Worm (Caenorhabditis elegans) whole organism, late embryonic: ENCODE data around the gene C46F11.4.

Source experiments
- C08G9.2 ChIP-seq: sonication (generic microtip); optimal IDR thresholded peaks from 2 replicates; lab custom pipeline; 2016; ENCODE audit warnings: mild to moderate bottlenecking, missing genetic modification characterization, moderate library complexity, missing compliant biosample characterization
- K09A11.1 ChIP-seq: sonication (generic microtip); optimal IDR thresholded peaks from 2 replicates; lab custom pipeline; 2017; ENCODE audit warnings: antibody characterized with exemption, mild to moderate bottlenecking, missing genetic modification characterization, missing compliant biosample characterization; ENCODE audit not compliant: insufficient read depth
- T23F11.4 ChIP-seq: fragments of 200-800 bp; sonication (Bioruptor generic); optimal IDR thresholded peaks from 2 replicates; lab custom pipeline; 2018; ENCODE audit warnings: mild to moderate bottlenecking, missing genetic modification characterization, missing compliant biosample characterization
- Y22D7AL.16 ChIP-seq: sonication (generic microtip); optimal IDR thresholded peaks from 2 replicates; lab custom pipeline; 2016; ENCODE audit warnings: missing genetic modification characterization, missing compliant biosample characterization
- ahr-1 ChIP-seq: sonication (generic microtip); optimal IDR thresholded peaks from 2 replicates; lab custom pipeline; 2016; ENCODE audit warnings: missing genetic modification characterization, missing compliant biosample characterization
- ama-1 ChIP-seq: fragments of 150-350 bp; optimal IDR thresholded peaks from 2 replicates; lab custom pipeline; 2014
- ceh-14 ChIP-seq: sonication (generic microtip); optimal IDR thresholded peaks from 2 replicates; lab custom pipeline; 2016; ENCODE audit warnings: missing genotype, missing genetic modification characterization, missing compliant biosample characterization
- ceh-18 ChIP-seq: sonication (generic microtip); optimal IDR thresholded peaks from 2 replicates; lab custom pipeline; 2016; ENCODE audit warnings: missing genetic modification characterization, missing compliant biosample characterization
- ceh-2 ChIP-seq: sonication (generic microtip); optimal IDR thresholded peaks from 2 replicates; lab custom pipeline; 2016; ENCODE audit warnings: missing genotype, missing genetic modification characterization, missing compliant biosample characterization
- ceh-22 ChIP-seq: sonication (generic microtip); optimal IDR thresholded peaks from 2 replicates; lab custom pipeline; 2017; ENCODE audit warnings: missing biosample characterization, missing genetic modification characterization
- ceh-24 ChIP-seq: sonication (generic microtip); optimal IDR thresholded peaks from 2 replicates; lab custom pipeline; 2016; ENCODE audit warnings: mild to moderate bottlenecking, missing genetic modification characterization, missing compliant biosample characterization
- ceh-30 ChIP-seq: fragments of 150-350 bp; optimal IDR thresholded peaks from 2 replicates; lab custom pipeline; 2014; ENCODE audit warnings: missing biosample characterization, missing genetic modification characterization
- ceh-31 ChIP-seq: sonication (generic microtip); optimal IDR thresholded peaks from 2 replicates; lab custom pipeline; 2016; ENCODE audit warnings: missing genetic modification characterization, missing compliant biosample characterization
- ceh-34 ChIP-seq: sonication (generic microtip); optimal IDR thresholded peaks from 2 replicates; lab custom pipeline; 2016; ENCODE audit warnings: mild to moderate bottlenecking, missing genetic modification characterization, missing compliant biosample characterization
- ceh-45 ChIP-seq: fragments of 200-800 bp; sonication (Bioruptor generic); IDR thresholded peaks from 2 replicates; pipeline ENCODE4 v1.3.6; 2022; ENCODE audit warnings: missing genetic modification reagents, missing genetic modification characterization, missing compliant biosample characterization
- ceh-48 ChIP-seq: sonication (generic microtip); optimal IDR thresholded peaks from 2 replicates; lab custom pipeline; 2016; ENCODE audit warnings: missing genetic modification characterization, inconsistent platforms, missing compliant biosample characterization
- ceh-6 ChIP-seq: fragments of 200-800 bp; sonication (Bioruptor generic); optimal IDR thresholded peaks from 2 replicates; lab custom pipeline; 2018; ENCODE audit warnings: mild to moderate bottlenecking, missing genetic modification characterization, missing compliant biosample characterization
- ceh-9 ChIP-seq: sonication (generic microtip); optimal IDR thresholded peaks from 2 replicates; lab custom pipeline; 2016; ENCODE audit warnings: mild to moderate bottlenecking, missing genetic modification characterization, inconsistent platforms, missing compliant biosample characterization
- dmd-4 ChIP-seq: sonication (generic microtip); optimal IDR thresholded peaks from 2 replicates; lab custom pipeline; 2016; ENCODE audit warnings: borderline replicate concordance, missing genetic modification characterization, missing compliant biosample characterization
- dve-1 ChIP-seq: sonication (generic microtip); optimal IDR thresholded peaks from 2 replicates; lab custom pipeline; 2017; ENCODE audit warnings: antibody characterized with exemption, mild to moderate bottlenecking, missing genetic modification characterization, missing compliant biosample characterization
- elt-2 ChIP-seq: sonication (generic microtip); optimal IDR thresholded peaks from 2 replicates; lab custom pipeline; 2016; ENCODE audit warnings: missing genetic modification reagents, missing genetic modification characterization, missing compliant biosample characterization
- elt-4 ChIP-seq: sonication (generic microtip); optimal IDR thresholded peaks from 2 replicates; lab custom pipeline; 2016; ENCODE audit warnings: missing genetic modification characterization, missing compliant biosample characterization
- ets-4 ChIP-seq: sonication (generic microtip); optimal IDR thresholded peaks from 2 replicates; lab custom pipeline; 2016; ENCODE audit warnings: missing genetic modification characterization, missing compliant biosample characterization
- eyg-1 ChIP-seq: sonication (generic microtip); optimal IDR thresholded peaks from 2 replicates; lab custom pipeline; 2016; ENCODE audit warnings: missing genotype, missing genetic modification characterization, missing compliant biosample characterization
- fax-1 ChIP-seq: sonication (generic microtip); optimal IDR thresholded peaks from 2 replicates; lab custom pipeline; 2016; ENCODE audit warnings: missing genotype, missing genetic modification characterization, missing compliant biosample characterization
- fkh-10 ChIP-seq: fragments of 150-350 bp; optimal IDR thresholded peaks from 2 replicates; lab custom pipeline; 2014; ENCODE audit warnings: missing biosample characterization, missing genetic modification reagents, missing genetic modification characterization
- fkh-6 ChIP-seq: sonication (generic microtip); optimal IDR thresholded peaks from 2 replicates; lab custom pipeline; 2016; ENCODE audit warnings: missing genetic modification characterization, missing compliant biosample characterization
- gmeb-2 ChIP-seq: sonication (generic microtip); optimal IDR thresholded peaks from 2 replicates; lab custom pipeline; 2016; ENCODE audit warnings: missing genetic modification characterization, inconsistent platforms, missing compliant biosample characterization
- hlh-13 ChIP-seq: fragments of 200-800 bp; sonication (Bioruptor generic); optimal IDR thresholded peaks from 2 replicates; lab custom pipeline; 2018; ENCODE audit warnings: mild to moderate bottlenecking, missing genetic modification characterization, missing compliant biosample characterization
- hlh-15 ChIP-seq: sonication (generic microtip); optimal IDR thresholded peaks from 2 replicates; lab custom pipeline; 2016; ENCODE audit warnings: missing genetic modification characterization, missing compliant biosample characterization
- hlh-30 ChIP-seq: sonication (generic microtip); optimal IDR thresholded peaks from 2 replicates; lab custom pipeline; 2017; ENCODE audit warnings: antibody characterized with exemption, missing genetic modification characterization, missing compliant biosample characterization; ENCODE audit not compliant: insufficient read depth
- hlh-6 ChIP-seq: sonication (generic microtip); optimal IDR thresholded peaks from 2 replicates; lab custom pipeline; 2016; ENCODE audit warnings: missing genotype, missing genetic modification characterization, missing compliant biosample characterization
- hlh-8 ChIP-seq: sonication (generic microtip); optimal IDR thresholded peaks from 2 replicates; lab custom pipeline; 2016; ENCODE audit warnings: missing genotype, missing genetic modification characterization, missing compliant biosample characterization
- mec-3 ChIP-seq: sonication (generic microtip); optimal IDR thresholded peaks from 2 replicates; lab custom pipeline; 2016; ENCODE audit warnings: borderline replicate concordance, missing genetic modification characterization, missing compliant biosample characterization
- nfya-1 ChIP-seq: sonication (generic microtip); optimal IDR thresholded peaks from 2 replicates; lab custom pipeline; 2017; ENCODE audit warnings: missing genetic modification characterization, mild to moderate bottlenecking, missing compliant biosample characterization, antibody characterized with exemption, moderate library complexity
- nhr-11 ChIP-seq: fragments of 150-350 bp; optimal IDR thresholded peaks from 2 replicates; lab custom pipeline; 2014; ENCODE audit warnings: missing biosample characterization, missing genetic modification characterization
- nhr-232 ChIP-seq: sonication (generic microtip); optimal IDR thresholded peaks from 2 replicates; lab custom pipeline; 2016; ENCODE audit warnings: missing genetic modification characterization, missing compliant biosample characterization
- npax-4 ChIP-seq: sonication (generic microtip); optimal IDR thresholded peaks from 2 replicates; lab custom pipeline; 2016; ENCODE audit warnings: missing genetic modification characterization, missing compliant biosample characterization
- odd-2 ChIP-seq: sonication (generic microtip); optimal IDR thresholded peaks from 2 replicates; lab custom pipeline; 2017; ENCODE audit warnings: antibody characterized with exemption, mild to moderate bottlenecking, missing genetic modification characterization, missing compliant biosample characterization
- pat-9 ChIP-seq: fragments of 200-800 bp; sonication (Bioruptor generic); optimal IDR thresholded peaks from 2 replicates; lab custom pipeline; 2018; ENCODE audit warnings: mild to moderate bottlenecking, missing genetic modification characterization, moderate library complexity, missing compliant biosample characterization
- pha-2 ChIP-seq: sonication (generic microtip); optimal IDR thresholded peaks from 2 replicates; lab custom pipeline; 2017; ENCODE audit warnings: mild to moderate bottlenecking, missing genetic modification characterization, missing compliant biosample characterization
- pha-4 ChIP-seq: fragments of 150-350 bp; optimal IDR thresholded peaks from 2 replicates; lab custom pipeline; 2018; ENCODE audit warnings: missing biosample characterization, missing genetic modification reagents, missing genetic modification characterization
- pqm-1 ChIP-seq: sonication (generic microtip); optimal IDR thresholded peaks from 2 replicates; lab custom pipeline; 2016; ENCODE audit warnings: missing genetic modification characterization, missing compliant biosample characterization
- ref-2 ChIP-seq: sonication (generic microtip); optimal IDR thresholded peaks from 2 replicates; lab custom pipeline; 2016; ENCODE audit warnings: missing genetic modification characterization, missing compliant biosample characterization
- rnt-1 ChIP-seq: sonication (generic microtip); optimal IDR thresholded peaks from 2 replicates; lab custom pipeline; 2016; ENCODE audit warnings: missing genetic modification characterization, missing compliant biosample characterization
- sox-2 ChIP-seq: fragments of 200-800 bp; sonication (Bioruptor generic); IDR thresholded peaks from 2 replicates; pipeline ENCODE4 v1.3.6; 2022; ENCODE audit warnings: missing genetic modification reagents, missing genetic modification characterization, missing compliant biosample characterization
- sox-4 ChIP-seq: sonication (generic microtip); optimal IDR thresholded peaks from 2 replicates; lab custom pipeline; 2017; ENCODE audit warnings: mild to moderate bottlenecking, missing genetic modification characterization, inconsistent platforms, missing compliant biosample characterization
- tbx-2 ChIP-seq: sonication (generic microtip); optimal IDR thresholded peaks from 2 replicates; lab custom pipeline; 2016; ENCODE audit warnings: missing genetic modification characterization, missing compliant biosample characterization
- tbx-7 ChIP-seq: sonication (generic microtip); optimal IDR thresholded peaks from 2 replicates; lab custom pipeline; 2016; ENCODE audit warnings: missing genotype, missing genetic modification characterization, missing compliant biosample characterization
- ttx-3 ChIP-seq: sonication (generic microtip); optimal IDR thresholded peaks from 2 replicates; lab custom pipeline; 2016; ENCODE audit warnings: missing genetic modification reagents, missing genetic modification characterization, missing compliant biosample characterization
- unc-3 ChIP-seq, 2 experiments: fragments of 200-800 bp in 1 of 2; sonication (Bioruptor generic) in 1 of 2; sonication (generic microtip) in 1 of 2; conservative IDR thresholded peaks in 1 of 2; optimal IDR thresholded peaks in 1 of 2; 2 replicates each; pipeline versions ENCODE4 v1.3.6 to Lab custom; 2016 to 2022; ENCODE audit warnings: missing compliant biosample characterization in 2 of 2, missing genetic modification characterization in 2 of 2, missing genetic modification reagents in 1 of 2
- unc-86 ChIP-seq: sonication (generic microtip); optimal IDR thresholded peaks from 2 replicates; lab custom pipeline; 2016; ENCODE audit warnings: missing genetic modification characterization, missing compliant biosample characterization
- zip-5 ChIP-seq: sonication (generic microtip); optimal IDR thresholded peaks from 2 replicates; lab custom pipeline; 2016; ENCODE audit warnings: missing genetic modification characterization, missing compliant biosample characterization

The C46F11.4 gene

ce11 chrIII:3664224-3664623, at the start of gene C46F11.4:
Gene C46F11.4 (minus strand): TSS chrIII:3664304.
- TF ChIP-seq ceh-22 (tag; lab: Kevin White, UChicago), result peak; percentile 65
- TF ChIP-seq rnt-1 (tag; lab: Kevin White, UChicago), result peak; percentile 79
- TF ChIP-seq ceh-14 (tag; lab: Kevin White, UChicago), result peak; percentile 92
- TF ChIP-seq pha-4, result no peak
- TF ChIP-seq nfya-1, result peak; percentile 85
- peak; percentile 54 for TF ChIP-seq sox-2 (GFP tag; lab: Robert Waterston, UW)
- TF ChIP-seq mec-3 (tag; lab: Kevin White, UChicago), result no peak
- TF ChIP-seq ceh-9, result no peak
- TF ChIP-seq ref-2 (tag; lab: Kevin White, UChicago), result peak; percentile 61
- peak; percentile 68 for TF ChIP-seq nhr-232
- TF ChIP-seq hlh-6 (tag; lab: Kevin White, UChicago), result no peak
- TF ChIP-seq C08G9.2 (tag; lab: Kevin White, UChicago), result peak; percentile 70
- TF ChIP-seq hlh-30, result no peak
- peak; percentile 88 for TF ChIP-seq gmeb-2 (tag; lab: Kevin White, UChicago)
- peak; percentile 82 for TF ChIP-seq hlh-15 (tag; lab: Kevin White, UChicago)
- TF ChIP-seq ceh-6 (GFP tag; lab: Kevin White, UChicago), result peak; percentile 84
- no peak for TF ChIP-seq elt-4 (tag; lab: Kevin White, UChicago)
- TF ChIP-seq sox-4, result peak; percentile 87
- peak; percentile 56 for TF ChIP-seq eyg-1
- peak; percentile 88 for TF ChIP-seq unc-86 (tag; lab: Kevin White, UChicago)
- TF ChIP-seq Y22D7AL.16 (tag; lab: Kevin White, UChicago), result peak; percentile 76
- peak; percentile 85 for TF ChIP-seq ceh-2 (tag; lab: Kevin White, UChicago)
- TF ChIP-seq nhr-11 (tag; lab: Kevin White, UChicago), result no peak
- peak; percentile 78 for TF ChIP-seq zip-5 (tag; lab: Kevin White, UChicago)
- TF ChIP-seq ceh-45 (GFP tag; lab: Robert Waterston, UW), result peak; percentile 81
- TF ChIP-seq ceh-24 (tag; lab: Kevin White, UChicago), result peak; percentile 70
- peak; percentile 92 for TF ChIP-seq hlh-8 (tag; lab: Kevin White, UChicago)
- peak; percentile 92 for TF ChIP-seq tbx-2 (tag; lab: Kevin White, UChicago)
- TF ChIP-seq hlh-13 (GFP tag; lab: Kevin White, UChicago), result peak; percentile 66
- peak; percentile 66 for TF ChIP-seq dmd-4 (tag; lab: Kevin White, UChicago)
- TF ChIP-seq K09A11.1, result peak; percentile 92
- TF ChIP-seq ceh-30, result no peak
- TF ChIP-seq elt-2 (tag; lab: Kevin White, UChicago), result peak; percentile 96
- peak; percentile 87 for TF ChIP-seq odd-2 (tag; lab: Kevin White, UChicago)
- peak; percentile 84 for TF ChIP-seq ceh-31 (tag; lab: Kevin White, UChicago)
- TF ChIP-seq ttx-3 (tag; lab: Kevin White, UChicago), result peak; percentile 88
- peak; percentile 72 for TF ChIP-seq T23F11.4 (GFP tag; lab: Kevin White, UChicago)
- TF ChIP-seq pat-9, result peak; percentile 85
- TF ChIP-seq ceh-18, result peak; percentile 11
- TF ChIP-seq ets-4 (tag; lab: Kevin White, UChicago), result peak; percentile 23
- TF ChIP-seq pqm-1 (tag; lab: Kevin White, UChicago), result no peak
- peak; percentile 80 for TF ChIP-seq ceh-34 (tag; lab: Kevin White, UChicago)
- TF ChIP-seq npax-4 (tag; lab: Kevin White, UChicago), result peak; percentile 75
- peak; percentile 78 for TF ChIP-seq ahr-1 (tag; lab: Kevin White, UChicago)
- TF ChIP-seq pha-2 (tag; lab: Kevin White, UChicago), result peak; percentile 82
- TF ChIP-seq dve-1 (tag; lab: Kevin White, UChicago), result no peak
- peak; percentile 65 for TF ChIP-seq ceh-48 (tag; lab: Kevin White, UChicago)
- no peak for TF ChIP-seq ama-1
- peak; percentile 43 for TF ChIP-seq tbx-7 (tag; lab: Kevin White, UChicago)
- TF ChIP-seq fkh-6, result peak; percentile 77
- TF ChIP-seq unc-3 (GFP tag; conservative IDR thresholded peaks at IDR 0.05; lab: Robert Waterston, UW), result peak; percentile 83
- peak; percentile 84 for TF ChIP-seq unc-3 (tag; optimal IDR thresholded peaks at IDR 0.05; lab: Kevin White, UChicago)
- TF ChIP-seq fax-1 (tag; lab: Kevin White, UChicago), result peak; percentile 91
- TF ChIP-seq fkh-10 (GFP tag; lab: Kevin White, UChicago), result peak; percentile 30
